Worm (Caenorhabditis elegans): ENCODE results near the gene T23F6.3.
A peak's percentile ranks its signal among the peaks of the same experiment; 100 is the strongest.

Gene T23F6.3

ce11 chrIV:12715947-12716382, 8.6 kb downstream of the T23F6.3 start:
- TF ChIP-seq tlp-1 (tag; optimal IDR thresholded peaks at IDR 0.05) = no peak
- no peak for TF ChIP-seq isw-1 (GFP tag; IDR thresholded peaks at IDR 0.05)
- no peak for TF ChIP-seq hlh-4 (tag; optimal IDR thresholded peaks at IDR 0.05)
- peak; percentile 79 for TF ChIP-seq tbx-2 (tag; optimal IDR thresholded peaks at IDR 0.05)
- TF ChIP-seq lin-35 (GFP tag; optimal IDR thresholded peaks at IDR 0.05) = peak in 1 of 2 experiments; percentile 81
- no peak for TF ChIP-seq unc-62 (GFP tag; optimal IDR thresholded peaks at IDR 0.05)
- no peak for TF ChIP-seq ztf-4 (tag; optimal IDR thresholded peaks at IDR 0.05)
- TF ChIP-seq skn-1 (tag; optimal IDR thresholded peaks at IDR 0.05) = no peak
- no peak for TF ChIP-seq zag-1 (tag; optimal IDR thresholded peaks at IDR 0.05)
- TF ChIP-seq lsy-2 (tag; optimal IDR thresholded peaks at IDR 0.05) = peak; percentile 50 to 82
- no peak for TF ChIP-seq nhr-12 (tag; optimal IDR thresholded peaks at IDR 0.05)
- no peak for TF ChIP-seq lin-15B (tag; optimal IDR thresholded peaks at IDR 0.05)
- TF ChIP-seq lir-3 (tag; optimal IDR thresholded peaks at IDR 0.05; ENCODE audit: poor library complexity) = peak; percentile 41
- no peak for TF ChIP-seq aha-1 (tag; optimal IDR thresholded peaks at IDR 0.05)
- TF ChIP-seq nhr-28 (tag; optimal IDR thresholded peaks at IDR 0.05) = no peak
- no peak for TF ChIP-seq nhr-11 (tag; optimal IDR thresholded peaks at IDR 0.05)
- TF ChIP-seq ama-1 (optimal IDR thresholded peaks at IDR 0.05) = no peak
- peak; percentile 47 for TF ChIP-seq unc-130 (tag; optimal IDR thresholded peaks at IDR 0.05)
- no peak for TF ChIP-seq irx-1 (tag; optimal IDR thresholded peaks at IDR 0.05)
- no peak for TF ChIP-seq ceh-90 (tag; optimal IDR thresholded peaks at IDR 0.05)
- TF ChIP-seq lin-13 (GFP tag; optimal IDR thresholded peaks at IDR 0.05) = no peak
- TF ChIP-seq fos-1 (tag; optimal IDR thresholded peaks at IDR 0.05) = no peak
- peak in 5 of 6 experiments; percentile 75 to 97 (median 96) for TF ChIP-seq elt-3 (tag; optimal IDR thresholded peaks at IDR 0.05)
- no peak for TF ChIP-seq hlh-17 (GFP tag; optimal IDR thresholded peaks at IDR 0.05; ENCODE audit: borderline replicate concordance)
- no peak for TF ChIP-seq mef-2 (tag; optimal IDR thresholded peaks at IDR 0.05)
- TF ChIP-seq F16B12.6 (tag; optimal IDR thresholded peaks at IDR 0.05) = no peak
- TF ChIP-seq ceh-88 (GFP tag; IDR thresholded peaks at IDR 0.05) = no peak
- TF ChIP-seq unc-98 (GFP tag; IDR thresholded peaks at IDR 0.05) = no peak
- peak; percentile 23 for TF ChIP-seq C16A3.4 (tag; optimal IDR thresholded peaks at IDR 0.05)
- TF ChIP-seq grh-1 (GFP tag; IDR thresholded peaks at IDR 0.05) = peak; percentile 56
- peak; percentile 8 to 26 for TF ChIP-seq efl-1 (optimal IDR thresholded peaks at IDR 0.05)
- peak; percentile 13 to 93 for TF ChIP-seq efl-1 (GFP tag; optimal IDR thresholded peaks at IDR 0.05 in 1 of 2)
- no peak for TF ChIP-seq sox-4 (tag; optimal IDR thresholded peaks at IDR 0.05)
- TF ChIP-seq mdl-1 (tag; optimal IDR thresholded peaks at IDR 0.05) = peak in 1 of 2 experiments; percentile 91
- TF ChIP-seq egl-13 (tag; optimal IDR thresholded peaks at IDR 0.05) = no peak
- TF ChIP-seq ceh-8 (GFP tag; optimal IDR thresholded peaks at IDR 0.05) = no peak
- no peak for TF ChIP-seq zip-4 (GFP tag; optimal IDR thresholded peaks at IDR 0.05)
- no peak for TF ChIP-seq dsc-1 (tag; optimal IDR thresholded peaks at IDR 0.05)
- peak; percentile 76 for TF ChIP-seq vab-15 (tag; optimal IDR thresholded peaks at IDR 0.05)
- TF ChIP-seq xbp-1 (tag; optimal IDR thresholded peaks at IDR 0.05) = no peak
- TF ChIP-seq dpl-1 (GFP tag; optimal IDR thresholded peaks at IDR 0.05) = peak in 1 of 3 experiments; percentile 41
- no peak for TF ChIP-seq lin-39 (tag; optimal IDR thresholded peaks at IDR 0.05)
- no peak for TF ChIP-seq ceh-63 (GFP tag; optimal IDR thresholded peaks at IDR 0.05)
- TF ChIP-seq unc-30 (tag; optimal IDR thresholded peaks at IDR 0.05) = no peak
- peak; percentile 78 for TF ChIP-seq snu-23 (GFP tag; optimal IDR thresholded peaks at IDR 0.05)
- no peak for TF ChIP-seq nhr-84 (tag; optimal IDR thresholded peaks at IDR 0.05)
- no peak for TF ChIP-seq fkh-10 (GFP tag; optimal IDR thresholded peaks at IDR 0.05)
- TF ChIP-seq nhr-237 (tag; optimal IDR thresholded peaks at IDR 0.05) = no peak
- TF ChIP-seq swsn-7 (tag; optimal IDR thresholded peaks at IDR 0.05) = no peak
- TF ChIP-seq C04F5.9 (tag; optimal IDR thresholded peaks at IDR 0.05) = no peak
- TF ChIP-seq sup-37 (GFP tag; optimal IDR thresholded peaks at IDR 0.05) = no peak
- no peak for TF ChIP-seq mab-9 (GFP tag; IDR thresholded peaks at IDR 0.05)
- TF ChIP-seq nhr-20 (tag; optimal IDR thresholded peaks at IDR 0.05) = peak; percentile 93
- TF ChIP-seq ets-5 (GFP tag; IDR thresholded peaks at IDR 0.05) = no peak
- no peak for TF ChIP-seq Y116A8C.19 (tag; optimal IDR thresholded peaks at IDR 0.05; ENCODE audit: borderline replicate concordance)
